Worm (Caenorhabditis elegans) whole organism, L4 larva: ENCODE measurements around the gene famp-1.

ENCODE experiments used
- D1046.2 ChIP-seq: fragments of 200-800 bp; sonication (Bioruptor generic); IDR thresholded peaks from 2 replicates; pipeline ENCODE4 v1.3.6; 2022; ENCODE audit warnings: missing genetic modification characterization, missing compliant biosample characterization
- F10B5.3 ChIP-seq: sonication (generic microtip); optimal IDR thresholded peaks from 2 replicates; lab custom pipeline; 2016; ENCODE audit warnings: mild to moderate bottlenecking, missing genetic modification characterization, missing compliant biosample characterization
- F37D6.2 ChIP-seq: sonication (generic microtip); optimal IDR thresholded peaks from 2 replicates; lab custom pipeline; 2016; ENCODE audit warnings: mild to moderate bottlenecking, missing genetic modification characterization, missing compliant biosample characterization
- F44E2.7 ChIP-seq: fragments of 200-800 bp; sonication (Bioruptor generic); IDR thresholded peaks from 2 replicates; pipeline ENCODE4 v2.1.2; 2022; ENCODE audit warnings: missing genetic modification characterization, missing compliant biosample characterization
- F49E8.2 ChIP-seq: sonication (generic microtip); optimal IDR thresholded peaks from 2 replicates; lab custom pipeline; 2016; ENCODE audit warnings: missing compliant biosample characterization, mild to moderate bottlenecking, missing genetic modification characterization, borderline replicate concordance
- R02D3.7 ChIP-seq: fragments of 150-350 bp; sonication (generic microtip); optimal IDR thresholded peaks from 3 replicates; lab custom pipeline; 2014; ENCODE audit warnings: missing biosample characterization, missing genetic modification characterization
- Y75B8A.6 ChIP-seq: fragments of 200-800 bp; sonication (Bioruptor generic); IDR thresholded peaks from 2 replicates; pipeline ENCODE4 v1.3.6; 2022; ENCODE audit warnings: missing genetic modification reagents, missing genetic modification characterization, missing compliant biosample characterization
- ceh-20 ChIP-seq: fragments of 200-800 bp; sonication (Bioruptor generic); IDR thresholded peaks from 2 replicates; pipeline ENCODE4 v1.3.6; 2022; ENCODE audit warnings: missing genetic modification reagents, missing genetic modification characterization, missing compliant biosample characterization
- ceh-28 ChIP-seq: fragments of 150-350 bp; optimal IDR thresholded peaks from 2 replicates; lab custom pipeline; 2014; ENCODE audit warnings: missing biosample characterization, missing genetic modification reagents, missing genetic modification characterization
- ceh-62 ChIP-seq: sonication (generic microtip); optimal IDR thresholded peaks from 2 replicates; lab custom pipeline; 2017; ENCODE audit warnings: missing biosample characterization, missing genetic modification characterization
- ceh-82 ChIP-seq: sonication (generic microtip); optimal IDR thresholded peaks from 2 replicates; lab custom pipeline; 2017; ENCODE audit warnings: missing biosample characterization, missing genetic modification characterization
- ces-1 ChIP-seq: fragments of 150-350 bp; sonication (generic microtip); optimal IDR thresholded peaks from 4 replicates; lab custom pipeline; 2014; ENCODE audit warnings: missing biosample characterization, missing genetic modification reagents, missing genetic modification characterization
- cey-2 ChIP-seq: sonication (generic microtip); optimal IDR thresholded peaks from 3 replicates; lab custom pipeline; 2017; ENCODE audit warnings: missing genetic modification characterization, mild to moderate bottlenecking, missing compliant biosample characterization, antibody characterized with exemption, borderline replicate concordance; ENCODE audit not compliant: insufficient read depth
- daf-19 ChIP-seq: fragments of 200-800 bp; sonication (Bioruptor generic); conservative IDR thresholded peaks from 2 replicates; pipeline ENCODE4 v1.3.6; 2022; ENCODE audit warnings: missing genetic modification characterization, missing compliant biosample characterization
- dmd-6 ChIP-seq: fragments of 200-800 bp; sonication (Bioruptor generic); IDR thresholded peaks from 2 replicates; pipeline ENCODE4 v1.3.6; 2022; ENCODE audit warnings: missing genetic modification reagents, missing genetic modification characterization, missing compliant biosample characterization
- dve-1 ChIP-seq: sonication (generic microtip); optimal IDR thresholded peaks from 2 replicates; lab custom pipeline; 2017; ENCODE audit warnings: antibody characterized with exemption, mild to moderate bottlenecking, missing genetic modification characterization, missing compliant biosample characterization; ENCODE audit not compliant: insufficient read depth
- egl-27 ChIP-seq: sonication (generic microtip); optimal IDR thresholded peaks from 3 replicates; lab custom pipeline; 2017; ENCODE audit warnings: missing biosample characterization, missing genetic modification reagents, missing genetic modification characterization
- fos-1 ChIP-seq: fragments of 150-350 bp; optimal IDR thresholded peaks from 2 replicates; lab custom pipeline; 2014; ENCODE audit warnings: missing biosample characterization, missing genetic modification characterization
- gei-8 ChIP-seq: fragments of 200-800 bp; sonication (Bioruptor generic); optimal IDR thresholded peaks from 2 replicates; lab custom pipeline; 2018; ENCODE audit warnings: mild to moderate bottlenecking, missing genetic modification characterization, missing compliant biosample characterization
- hlh-11 ChIP-seq: fragments of 200-800 bp; sonication (Bioruptor generic); optimal IDR thresholded peaks from 2 replicates; lab custom pipeline; 2018; ENCODE audit warnings: mild to moderate bottlenecking, missing genetic modification characterization, missing compliant biosample characterization
- hmg-1.1 ChIP-seq: fragments of 200-800 bp; sonication (Bioruptor generic); IDR thresholded peaks from 2 replicates; pipeline ENCODE4 v1.3.6; 2022; ENCODE audit warnings: missing genetic modification reagents, missing genetic modification characterization, missing compliant biosample characterization
- jun-1 ChIP-seq: fragments of 150-350 bp; optimal IDR thresholded peaks from 2 replicates; lab custom pipeline; 2014; ENCODE audit warnings: missing biosample characterization, missing genetic modification reagents, missing genetic modification characterization
- lin-13 ChIP-seq: fragments of 150-350 bp; optimal IDR thresholded peaks from 2 replicates; lab custom pipeline; 2014; ENCODE audit warnings: missing biosample characterization, missing genetic modification reagents, missing genetic modification characterization
- lin-38 ChIP-seq: fragments of 200-800 bp; sonication (Bioruptor generic); IDR thresholded peaks from 2 replicates; pipeline ENCODE4 v1.3.6; 2022; ENCODE audit warnings: missing genetic modification reagents, missing genetic modification characterization, missing compliant biosample characterization
- lin-39 ChIP-seq: fragments of 150-350 bp; optimal IDR thresholded peaks from 2 replicates; lab custom pipeline; 2014; ENCODE audit warnings: missing biosample characterization, missing genetic modification reagents, missing genetic modification characterization
- madf-5 ChIP-seq, 2 experiments: fragments of 200-800 bp; sonication (Bioruptor generic); IDR thresholded peaks; 2 replicates each; pipeline ENCODE4 v1.3.6; 2022; ENCODE audit warnings: missing compliant biosample characterization in 2 of 2, missing genetic modification characterization in 2 of 2
- madf-9 ChIP-seq: fragments of 200-800 bp; sonication (Bioruptor generic); conservative IDR thresholded peaks from 2 replicates; pipeline ENCODE4 v1.3.6; 2022; ENCODE audit warnings: missing genetic modification reagents, missing genetic modification characterization, missing compliant biosample characterization
- mdt-29 ChIP-seq: fragments of 200-800 bp; sonication (Bioruptor generic); IDR thresholded peaks from 2 replicates; pipeline ENCODE4 v1.3.6; 2022; ENCODE audit warnings: missing genetic modification reagents, missing genetic modification characterization, missing compliant biosample characterization
- mxl-2 ChIP-seq: fragments of 200-800 bp; sonication (Bioruptor generic); conservative IDR thresholded peaks from 2 replicates; pipeline ENCODE4 v1.3.6; 2022; ENCODE audit warnings: missing genetic modification reagents, missing genetic modification characterization, missing compliant biosample characterization
- nhr-10 ChIP-seq: fragments of 150-350 bp; optimal IDR thresholded peaks from 2 replicates; lab custom pipeline; 2014; ENCODE audit warnings: missing biosample characterization, missing genetic modification characterization
- nhr-11 ChIP-seq: fragments of 150-350 bp; optimal IDR thresholded peaks from 2 replicates; lab custom pipeline; 2014; ENCODE audit warnings: missing biosample characterization, missing genetic modification characterization
- nhr-237 ChIP-seq: sonication (generic microtip); optimal IDR thresholded peaks from 2 replicates; lab custom pipeline; 2017; ENCODE audit warnings: missing biosample characterization, missing genetic modification characterization
- nhr-28 ChIP-seq: fragments of 150-350 bp; optimal IDR thresholded peaks from 2 replicates; lab custom pipeline; 2014; ENCODE audit warnings: missing biosample characterization, missing genetic modification characterization
- nhr-42 ChIP-seq: fragments of 200-800 bp; sonication (Bioruptor generic); IDR thresholded peaks from 2 replicates; pipeline ENCODE4 v1.3.6; 2022; ENCODE audit warnings: missing genetic modification characterization, missing compliant biosample characterization
- nhr-76 ChIP-seq: fragments of 150-350 bp; optimal IDR thresholded peaks from 2 replicates; lab custom pipeline; 2014; ENCODE audit warnings: missing biosample characterization, missing genetic modification characterization
- nhr-77 ChIP-seq: fragments of 150-350 bp; optimal IDR thresholded peaks from 2 replicates; lab custom pipeline; 2014; ENCODE audit warnings: missing biosample characterization, missing genetic modification characterization
- pha-4 ChIP-seq, 2 experiments: fragments of 150-350 bp in 1 of 2; fragments of 200-800 bp in 1 of 2; sonication (Bioruptor generic) in 1 of 2; IDR thresholded peaks in 1 of 2; optimal IDR thresholded peaks in 1 of 2; 2 replicates each; pipeline versions ENCODE4 v1.3.6 to Lab custom; 2014 to 2022; ENCODE audit warnings: missing genetic modification characterization in 2 of 2, missing genetic modification reagents in 2 of 2, missing biosample characterization in 1 of 2, missing compliant biosample characterization in 1 of 2
- saeg-2 ChIP-seq: fragments of 200-800 bp; sonication (Bioruptor generic); IDR thresholded peaks from 2 replicates; pipeline ENCODE4 v1.3.6; 2022; ENCODE audit warnings: missing genetic modification reagents, missing genetic modification characterization, missing compliant biosample characterization
- sdz-12 ChIP-seq: fragments of 200-800 bp; sonication (Bioruptor generic); optimal IDR thresholded peaks from 2 replicates; lab custom pipeline; 2018; ENCODE audit warnings: mild to moderate bottlenecking, missing genetic modification characterization, missing compliant biosample characterization
- set-16 ChIP-seq: fragments of 200-800 bp; sonication (Bioruptor generic); IDR thresholded peaks from 2 replicates; pipeline ENCODE4 v1.3.6; 2022; ENCODE audit warnings: missing genetic modification reagents, missing genetic modification characterization, missing compliant biosample characterization
- skn-1 ChIP-seq: fragments of 150-350 bp; optimal IDR thresholded peaks from 2 replicates; lab custom pipeline; 2014; ENCODE audit warnings: missing biosample characterization, missing genetic modification characterization
- snpc-4 ChIP-seq: fragments of 150-350 bp; optimal IDR thresholded peaks from 2 replicates; lab custom pipeline; 2014; ENCODE audit warnings: missing biosample characterization, missing genetic modification characterization
- spr-3 ChIP-seq: fragments of 200-800 bp; sonication (Bioruptor generic); optimal IDR thresholded peaks from 2 replicates; lab custom pipeline; 2018; ENCODE audit warnings: mild to moderate bottlenecking, missing genetic modification characterization, missing compliant biosample characterization
- tra-1 ChIP-seq: fragments of 200-800 bp; sonication (Bioruptor generic); IDR thresholded peaks from 2 replicates; pipeline ENCODE4 v1.3.6; 2022; ENCODE audit warnings: missing genetic modification reagents, missing genetic modification characterization, missing compliant biosample characterization
- unc-39 ChIP-seq: sonication (generic microtip); optimal IDR thresholded peaks from 2 replicates; lab custom pipeline; 2017; ENCODE audit warnings: missing biosample characterization, missing genetic modification characterization
- unc-62 ChIP-seq, 3 experiments: fragments of 150-350 bp in 1 of 3; sonication (generic microtip); optimal IDR thresholded peaks in 2 of 3; peaks in 1 of 3; 1 replicate in 1 of 3; 2 replicates in 2 of 3; lab custom pipeline; 2014 to 2017; ENCODE audit warnings: missing biosample characterization in 3 of 3, missing genetic modification characterization in 3 of 3, missing genetic modification reagents in 3 of 3, missing genotype in 1 of 3
- vab-7 ChIP-seq: fragments of 200-800 bp; sonication (Bioruptor generic); IDR thresholded peaks from 2 replicates; pipeline ENCODE4 v1.3.6; 2022; ENCODE audit warnings: missing genetic modification reagents, missing genetic modification characterization, missing compliant biosample characterization
- zfp-2 ChIP-seq: sonication (generic microtip); optimal IDR thresholded peaks from 2 replicates; lab custom pipeline; 2016; ENCODE audit warnings: mild to moderate bottlenecking, missing genetic modification characterization, missing compliant biosample characterization
- zfp-3 ChIP-seq: fragments of 200-800 bp; sonication (Bioruptor generic); conservative IDR thresholded peaks from 2 replicates; pipeline ENCODE4 v1.3.6; 2022; ENCODE audit warnings: missing genetic modification reagents, missing genetic modification characterization, missing compliant biosample characterization
- zip-11 ChIP-seq: fragments of 200-800 bp; sonication (Bioruptor generic); IDR thresholded peaks from 2 replicates; pipeline ENCODE4 v1.3.6; 2022; ENCODE audit warnings: missing genetic modification characterization, missing compliant biosample characterization
- zip-2 ChIP-seq: fragments of 150-350 bp; optimal IDR thresholded peaks from 2 replicates; lab custom pipeline; 2014; ENCODE audit warnings: missing biosample characterization, missing genetic modification characterization

The famp-1 gene

ce11 chrIV:2284462-2285047 lies 21.1 kb upstream of the famp-1 start (continued):
- no peak for TF ChIP-seq F37D6.2 (tag; lab: Kevin White, UChicago)
- no peak for TF ChIP-seq lin-38 (GFP tag; lab: Robert Waterston, UW)
- TF ChIP-seq mdt-29 (GFP tag; lab: Robert Waterston, UW): no peak
- no peak for TF ChIP-seq ces-1 (GFP tag; lab: Kevin White, UChicago)
- no peak for TF ChIP-seq madf-9
- no peak for TF ChIP-seq vab-7 (GFP tag; lab: Robert Waterston, UW)
- no peak for TF ChIP-seq fos-1 (tag; lab: Kevin White, UChicago)
- TF ChIP-seq F10B5.3 (tag; lab: Kevin White, UChicago): no peak
- peak; percentile 57 for TF ChIP-seq dve-1 (tag; lab: Kevin White, UChicago)
- TF ChIP-seq nhr-28 (tag; lab: Kevin White, UChicago): peak; percentile 77
- no peak for TF ChIP-seq snpc-4 (tag; lab: Kevin White, UChicago)
- TF ChIP-seq lin-13: no peak
- peak; percentile 79 for TF ChIP-seq dmd-6 (GFP tag; lab: Robert Waterston, UW)
- no peak for TF ChIP-seq daf-19 (GFP tag; lab: Robert Waterston, UW)
- TF ChIP-seq hlh-11 (tag; lab: Kevin White, UChicago): peak; percentile 66
- TF ChIP-seq Y75B8A.6: no peak
- no peak for TF ChIP-seq skn-1 (tag; lab: Kevin White, UChicago)
- TF ChIP-seq sdz-12 (GFP tag; lab: Kevin White, UChicago): no peak
- no peak for TF ChIP-seq lin-39 (tag; lab: Kevin White, UChicago)
- TF ChIP-seq zfp-2 (tag; lab: Kevin White, UChicago): no peak
- no peak for TF ChIP-seq madf-5 (GFP tag; IDR thresholded peaks at IDR 0.05; lab: Robert Waterston, UW)
- no peak for TF ChIP-seq ceh-82 (tag; lab: Kevin White, UChicago)
- TF ChIP-seq zip-2: no peak
- TF ChIP-seq nhr-77 (tag; lab: Kevin White, UChicago): peak; percentile 41
- no peak for TF ChIP-seq nhr-237 (tag; lab: Kevin White, UChicago)
- no peak for TF ChIP-seq egl-27 (tag; lab: Kevin White, UChicago)
- peak; percentile 34; the same call in 1 of the 2 replicates for TF ChIP-seq set-16
- no peak for TF ChIP-seq F49E8.2 (tag; lab: Kevin White, UChicago)
- TF ChIP-seq F44E2.7 (GFP tag; lab: Robert Waterston, UW): no peak
- TF ChIP-seq pha-4 (GFP tag; IDR thresholded peaks at IDR 0.05; lab: Robert Waterston, UW): no peak
- no peak for TF ChIP-seq pha-4 (tag; optimal IDR thresholded peaks at IDR 0.05; lab: Kevin White, UChicago)
- no peak for TF ChIP-seq zip-11
- no peak for TF ChIP-seq zfp-3 (GFP tag; lab: Robert Waterston, UW)
- TF ChIP-seq cey-2 (tag; lab: Kevin White, UChicago): no peak
- TF ChIP-seq jun-1: no peak
- TF ChIP-seq ceh-28 (tag; lab: Kevin White, UChicago): no peak
- TF ChIP-seq nhr-76: no peak
- no peak for TF ChIP-seq tra-1 (GFP tag; lab: Robert Waterston, UW)
- TF ChIP-seq ceh-62: no peak
- TF ChIP-seq unc-39 (tag; lab: Kevin White, UChicago): no peak
- TF ChIP-seq nhr-42 (GFP tag; lab: Robert Waterston, UW): no peak
- no peak for TF ChIP-seq spr-3
- no peak for TF ChIP-seq R02D3.7 (tag; lab: Kevin White, UChicago)
- no peak for TF ChIP-seq unc-62 (GFP tag; optimal IDR thresholded peaks at IDR 0.05 in 1 of 2; lab: Kevin White, UChicago)
- no peak for TF ChIP-seq unc-62 (tag; optimal IDR thresholded peaks at IDR 0.05; lab: Kevin White, UChicago)
- TF ChIP-seq hmg-1.1: 0 out of 2 replicates have a peak, but pooled peaks have one; percentile 21
- no peak for TF ChIP-seq ceh-20
- no peak for TF ChIP-seq nhr-11 (tag; lab: Kevin White, UChicago)
- no peak for TF ChIP-seq gei-8 (GFP tag; lab: Kevin White, UChicago)
- no peak for TF ChIP-seq mxl-2 (GFP tag; lab: Robert Waterston, UW)
- TF ChIP-seq D1046.2: no peak
- TF ChIP-seq saeg-2 (GFP tag; lab: Robert Waterston, UW): no peak
- TF ChIP-seq nhr-10 (tag; lab: Kevin White, UChicago): no peak
